Fruit fly (Drosophila melanogaster) S2 (cell line): ENCODE results near the gene Cypl.

Experiments used
- CG8478 ChIP-seq: fragments of >200 bp; optimal IDR thresholded peaks from 2 replicates; lab custom pipeline; 2018
- CTCF ChIP-seq, 2 experiments: fragments of >200 bp; optimal IDR thresholded peaks; 2 replicates each; lab custom pipeline; 2018

dm6 chr3L:516948-517599 lies 25.7 kb downstream of the Cypl start:
- TF ChIP-seq CTCF (optimal IDR thresholded peaks at IDR 0.05; lab: Kevin White, UChicago) = no peak
- no peak for TF ChIP-seq CG8478 (lab: Kevin White, UChicago)
